Worm (Caenorhabditis elegans) whole organism, late embryonic: ENCODE results near the gene K04C1.3.

ENCODE experiments used
- C08G9.2 ChIP-seq: sonication (generic microtip); optimal IDR thresholded peaks from 2 replicates; lab custom pipeline; 2016; ENCODE audit warnings: mild to moderate bottlenecking, missing genetic modification characterization, moderate library complexity, missing compliant biosample characterization
- C38D4.7 ChIP-seq: fragments of 200-800 bp; sonication (Bioruptor generic); optimal IDR thresholded peaks from 2 replicates; lab custom pipeline; 2018; ENCODE audit warnings: mild to moderate bottlenecking, missing genetic modification characterization, moderate library complexity, missing compliant biosample characterization
- F13H6.1 ChIP-seq: sonication (generic microtip); optimal IDR thresholded peaks from 2 replicates; lab custom pipeline; 2016; ENCODE audit warnings: missing genetic modification characterization, missing compliant biosample characterization
- K09A11.1 ChIP-seq: sonication (generic microtip); optimal IDR thresholded peaks from 2 replicates; lab custom pipeline; 2017; ENCODE audit warnings: antibody characterized with exemption, mild to moderate bottlenecking, missing genetic modification characterization, missing compliant biosample characterization; ENCODE audit not compliant: insufficient read depth
- T23F11.4 ChIP-seq: fragments of 200-800 bp; sonication (Bioruptor generic); optimal IDR thresholded peaks from 2 replicates; lab custom pipeline; 2018; ENCODE audit warnings: mild to moderate bottlenecking, missing genetic modification characterization, missing compliant biosample characterization
- Y22D7AL.16 ChIP-seq: sonication (generic microtip); optimal IDR thresholded peaks from 2 replicates; lab custom pipeline; 2016; ENCODE audit warnings: missing genetic modification characterization, missing compliant biosample characterization
- ama-1 ChIP-seq: fragments of 150-350 bp; optimal IDR thresholded peaks from 2 replicates; lab custom pipeline; 2014
- ceh-14 ChIP-seq: sonication (generic microtip); optimal IDR thresholded peaks from 2 replicates; lab custom pipeline; 2016; ENCODE audit warnings: missing genotype, missing genetic modification characterization, missing compliant biosample characterization
- ceh-30 ChIP-seq: fragments of 150-350 bp; optimal IDR thresholded peaks from 2 replicates; lab custom pipeline; 2014; ENCODE audit warnings: missing biosample characterization, missing genetic modification characterization
- ceh-31 ChIP-seq: sonication (generic microtip); optimal IDR thresholded peaks from 2 replicates; lab custom pipeline; 2016; ENCODE audit warnings: missing genetic modification characterization, missing compliant biosample characterization
- ceh-34 ChIP-seq: sonication (generic microtip); optimal IDR thresholded peaks from 2 replicates; lab custom pipeline; 2016; ENCODE audit warnings: mild to moderate bottlenecking, missing genetic modification characterization, missing compliant biosample characterization
- ceh-45 ChIP-seq: fragments of 200-800 bp; sonication (Bioruptor generic); IDR thresholded peaks from 2 replicates; pipeline ENCODE4 v1.3.6; 2022; ENCODE audit warnings: missing genetic modification reagents, missing genetic modification characterization, missing compliant biosample characterization
- ceh-48 ChIP-seq: sonication (generic microtip); optimal IDR thresholded peaks from 2 replicates; lab custom pipeline; 2016; ENCODE audit warnings: missing genetic modification characterization, inconsistent platforms, missing compliant biosample characterization
- ceh-9 ChIP-seq: sonication (generic microtip); optimal IDR thresholded peaks from 2 replicates; lab custom pipeline; 2016; ENCODE audit warnings: mild to moderate bottlenecking, missing genetic modification characterization, inconsistent platforms, missing compliant biosample characterization
- che-1 ChIP-seq: sonication (generic microtip); optimal IDR thresholded peaks from 2 replicates; lab custom pipeline; 2016; ENCODE audit warnings: mild to moderate bottlenecking, missing genetic modification characterization, missing compliant biosample characterization
- dmd-4 ChIP-seq: sonication (generic microtip); optimal IDR thresholded peaks from 2 replicates; lab custom pipeline; 2016; ENCODE audit warnings: borderline replicate concordance, missing genetic modification characterization, missing compliant biosample characterization
- elt-2 ChIP-seq: sonication (generic microtip); optimal IDR thresholded peaks from 2 replicates; lab custom pipeline; 2016; ENCODE audit warnings: missing genetic modification reagents, missing genetic modification characterization, missing compliant biosample characterization
- fax-1 ChIP-seq: sonication (generic microtip); optimal IDR thresholded peaks from 2 replicates; lab custom pipeline; 2016; ENCODE audit warnings: missing genotype, missing genetic modification characterization, missing compliant biosample characterization
- hlh-15 ChIP-seq: sonication (generic microtip); optimal IDR thresholded peaks from 2 replicates; lab custom pipeline; 2016; ENCODE audit warnings: missing genetic modification characterization, missing compliant biosample characterization
- hlh-30 ChIP-seq: sonication (generic microtip); optimal IDR thresholded peaks from 2 replicates; lab custom pipeline; 2017; ENCODE audit warnings: antibody characterized with exemption, missing genetic modification characterization, missing compliant biosample characterization; ENCODE audit not compliant: insufficient read depth
- lim-6 ChIP-seq: sonication (generic microtip); optimal IDR thresholded peaks from 2 replicates; lab custom pipeline; 2016; ENCODE audit warnings: missing genetic modification characterization, missing compliant biosample characterization
- madf-2 ChIP-seq: sonication (generic microtip); optimal IDR thresholded peaks from 2 replicates; lab custom pipeline; 2017; ENCODE audit warnings: missing genetic modification characterization, missing compliant biosample characterization
- mec-3 ChIP-seq: sonication (generic microtip); optimal IDR thresholded peaks from 2 replicates; lab custom pipeline; 2016; ENCODE audit warnings: borderline replicate concordance, missing genetic modification characterization, missing compliant biosample characterization
- nfya-1 ChIP-seq: sonication (generic microtip); optimal IDR thresholded peaks from 2 replicates; lab custom pipeline; 2017; ENCODE audit warnings: missing genetic modification characterization, mild to moderate bottlenecking, missing compliant biosample characterization, antibody characterized with exemption, moderate library complexity
- pag-3 ChIP-seq: sonication (generic microtip); optimal IDR thresholded peaks from 2 replicates; lab custom pipeline; 2016; ENCODE audit warnings: missing compliant biosample characterization, missing genetic modification characterization, borderline replicate concordance
- pat-9 ChIP-seq: fragments of 200-800 bp; sonication (Bioruptor generic); optimal IDR thresholded peaks from 2 replicates; lab custom pipeline; 2018; ENCODE audit warnings: mild to moderate bottlenecking, missing genetic modification characterization, moderate library complexity, missing compliant biosample characterization
- pax-1 ChIP-seq: fragments of 150-350 bp; optimal IDR thresholded peaks from 2 replicates; lab custom pipeline; 2014; ENCODE audit warnings: missing biosample characterization, missing genetic modification characterization
- pqm-1 ChIP-seq: sonication (generic microtip); optimal IDR thresholded peaks from 2 replicates; lab custom pipeline; 2016; ENCODE audit warnings: missing genetic modification characterization, missing compliant biosample characterization
- ref-2 ChIP-seq: sonication (generic microtip); optimal IDR thresholded peaks from 2 replicates; lab custom pipeline; 2016; ENCODE audit warnings: missing genetic modification characterization, missing compliant biosample characterization
- sox-2 ChIP-seq: fragments of 200-800 bp; sonication (Bioruptor generic); IDR thresholded peaks from 2 replicates; pipeline ENCODE4 v1.3.6; 2022; ENCODE audit warnings: missing genetic modification reagents, missing genetic modification characterization, missing compliant biosample characterization
- sox-4 ChIP-seq: sonication (generic microtip); optimal IDR thresholded peaks from 2 replicates; lab custom pipeline; 2017; ENCODE audit warnings: mild to moderate bottlenecking, missing genetic modification characterization, inconsistent platforms, missing compliant biosample characterization
- tbx-2 ChIP-seq: sonication (generic microtip); optimal IDR thresholded peaks from 2 replicates; lab custom pipeline; 2016; ENCODE audit warnings: missing genetic modification characterization, missing compliant biosample characterization
- tbx-7 ChIP-seq: sonication (generic microtip); optimal IDR thresholded peaks from 2 replicates; lab custom pipeline; 2016; ENCODE audit warnings: missing genotype, missing genetic modification characterization, missing compliant biosample characterization
- unc-55 ChIP-seq: sonication (generic microtip); optimal IDR thresholded peaks from 2 replicates; lab custom pipeline; 2017; ENCODE audit warnings: missing biosample characterization, missing genetic modification reagents, missing genetic modification characterization
- unc-86 ChIP-seq: sonication (generic microtip); optimal IDR thresholded peaks from 2 replicates; lab custom pipeline; 2016; ENCODE audit warnings: missing genetic modification characterization, missing compliant biosample characterization
- zip-5 ChIP-seq: sonication (generic microtip); optimal IDR thresholded peaks from 2 replicates; lab custom pipeline; 2016; ENCODE audit warnings: missing genetic modification characterization, missing compliant biosample characterization
- ztf-16 ChIP-seq: sonication (generic microtip); optimal IDR thresholded peaks from 2 replicates; lab custom pipeline; 2017; ENCODE audit warnings: missing genetic modification characterization, missing compliant biosample characterization

The K04C1.3 gene

ce11 chrX:14244493-14244892, 1.3 kb upstream of the K04C1.3 start:
- TF ChIP-seq elt-2 (peak; percentile 40), hlh-30 (no peak), sox-2 (no peak), ztf-16 (tag; lab: Kevin White, UChicago) (no peak), unc-86 (tag; lab: Kevin White, UChicago) (no peak), pag-3 (tag; lab: Kevin White, UChicago) (no peak)

ce11 chrX:14241531-14241930, 1.7 kb downstream of the K04C1.3 start:
- no peak for TF ChIP-seq ceh-30
- TF ChIP-seq mec-3 (tag; lab: Kevin White, UChicago): no peak
- TF ChIP-seq pat-9 (tag; lab: Kevin White, UChicago): no peak
- TF ChIP-seq fax-1 (tag; lab: Kevin White, UChicago): no peak
- TF ChIP-seq hlh-15: no peak
- no peak for TF ChIP-seq unc-55 (GFP tag; lab: Kevin White, UChicago)

- TF ChIP-seq pax-1 (tag; lab: Kevin White, UChicago) (no peak), ceh-45 (GFP tag; lab: Robert Waterston, UW) (no peak), ref-2 (no peak), hlh-30 (no peak), C38D4.7 (GFP tag; lab: Kevin White, UChicago) (no peak), Y22D7AL.16 (tag; lab: Kevin White, UChicago) (no peak), che-1 (no peak), ceh-34 (tag; lab: Kevin White, UChicago) (no peak), zip-5 (no peak)
Observed at ce11 chrX:14240205-14240604, 3.0 kb downstream of the K04C1.3 start.

- TF ChIP-seq ceh-48: peak; percentile 73
- TF ChIP-seq nfya-1 (tag; lab: Kevin White, UChicago): peak; percentile 21
- peak; percentile 18 for TF ChIP-seq ref-2
- peak; percentile 37 for TF ChIP-seq ceh-31 (tag; lab: Kevin White, UChicago)
- no peak for TF ChIP-seq che-1
- no peak for TF ChIP-seq madf-2 (tag; lab: Kevin White, UChicago)
- no peak for TF ChIP-seq ceh-9 (tag; lab: Kevin White, UChicago)
Observed at ce11 chrX:14238291-14238758, 4.9 kb downstream of the K04C1.3 start, which contains the start of gene K04C1.2. Gene K04C1.2 (plus strand): TSS chrX:14238708.

- TF ChIP-seq tbx-2 (no peak), F13H6.1 (tag; lab: Kevin White, UChicago) (no peak), pqm-1 (tag; lab: Kevin White, UChicago) (no peak), pat-9 (tag; lab: Kevin White, UChicago) (no peak), C08G9.2 (tag; lab: Kevin White, UChicago) (no peak), unc-55 (GFP tag; lab: Kevin White, UChicago) (no peak), che-1 (no peak), ceh-14 (no peak), dmd-4 (no peak), sox-4 (no peak), K09A11.1 (no peak), ama-1 (lab: Kevin White, UChicago) (no peak), ceh-31 (tag; lab: Kevin White, UChicago) (no peak), T23F11.4 (no peak), lim-6 (tag; lab: Kevin White, UChicago) (no peak), tbx-7 (no peak)
Observed at ce11 chrX:14236121-14236824, 6.9 kb downstream of the K04C1.3 start.
